Worm (Caenorhabditis elegans) whole organism, young adult: ENCODE results near the gene drr-1.

Experiments
- B0019.2 ChIP-seq: fragments of 200-800 bp; sonication (Bioruptor generic); conservative IDR thresholded peaks from 2 replicates; pipeline ENCODE4 v1.3.6; 2022; ENCODE audit warnings: missing genetic modification reagents, missing genetic modification characterization, missing compliant biosample characterization
- B0336.3 ChIP-seq: fragments of 200-800 bp; sonication (Bioruptor generic); IDR thresholded peaks from 2 replicates; pipeline ENCODE4 v1.3.6; 2022; ENCODE audit warnings: missing genetic modification characterization, missing compliant biosample characterization
- C17E4.6 ChIP-seq: fragments of 200-800 bp; sonication (Bioruptor generic); IDR thresholded peaks from 2 replicates; pipeline ENCODE4 v1.3.6; 2022; ENCODE audit warnings: missing genetic modification reagents, missing genetic modification characterization, missing compliant biosample characterization
- D2030.7 ChIP-seq: fragments of 200-800 bp; sonication (Bioruptor generic); IDR thresholded peaks from 2 replicates; pipeline ENCODE4 v1.3.6; 2022; ENCODE audit warnings: missing genetic modification reagents, missing genetic modification characterization, missing compliant biosample characterization
- F22D6.2 ChIP-seq: sonication (generic microtip); optimal IDR thresholded peaks from 2 replicates; lab custom pipeline; 2016; ENCODE audit warnings: mild to moderate bottlenecking, missing genetic modification characterization, missing compliant biosample characterization
- F23B12.7 ChIP-seq: sonication (generic microtip); optimal IDR thresholded peaks from 2 replicates; lab custom pipeline; 2017; ENCODE audit warnings: missing genetic modification characterization, mild to moderate bottlenecking, missing compliant biosample characterization, antibody characterized with exemption, moderate library complexity; ENCODE audit not compliant: insufficient read depth
- F39B2.1 ChIP-seq: fragments of 200-800 bp; sonication (Bioruptor generic); IDR thresholded peaks from 2 replicates; pipeline ENCODE4 v1.3.6; 2022; ENCODE audit warnings: missing genetic modification reagents, missing genetic modification characterization, missing compliant biosample characterization
- F57C9.4 ChIP-seq: sonication (generic microtip); optimal IDR thresholded peaks from 2 replicates; lab custom pipeline; 2017; ENCODE audit warnings: mild to moderate bottlenecking, missing genetic modification characterization, missing compliant biosample characterization
- K12H6.12 ChIP-seq: fragments of 200-800 bp; sonication (Bioruptor generic); optimal IDR thresholded peaks from 2 replicates; lab custom pipeline; 2018; ENCODE audit warnings: mild to moderate bottlenecking, missing genetic modification characterization, missing compliant biosample characterization
- T26A5.8 ChIP-seq: sonication (generic microtip); optimal IDR thresholded peaks from 2 replicates; lab custom pipeline; 2016; ENCODE audit warnings: missing genetic modification characterization, missing compliant biosample characterization
- Y79H2A.3 ChIP-seq: fragments of 200-800 bp; sonication (Bioruptor generic); conservative IDR thresholded peaks from 2 replicates; pipeline ENCODE4 v1.3.6; 2022; ENCODE audit warnings: missing genetic modification reagents, missing genetic modification characterization, missing compliant biosample characterization
- ZK185.1 ChIP-seq: sonication (generic microtip); optimal IDR thresholded peaks from 2 replicates; lab custom pipeline; 2016; ENCODE audit warnings: mild to moderate bottlenecking, missing genetic modification characterization, missing compliant biosample characterization; ENCODE audit not compliant: poor library complexity, severe bottlenecking
- aptf-3 ChIP-seq: fragments of 200-800 bp; sonication (Bioruptor generic); IDR thresholded peaks from 2 replicates; pipeline ENCODE4 v1.3.6; 2022; ENCODE audit warnings: missing genetic modification characterization, missing compliant biosample characterization
- atf-7 ChIP-seq: sonication (generic microtip); optimal IDR thresholded peaks from 2 replicates; lab custom pipeline; 2017; ENCODE audit warnings: mild to moderate bottlenecking, missing genetic modification characterization, missing compliant biosample characterization
- athp-1 ChIP-seq: sonication (generic microtip); optimal IDR thresholded peaks from 2 replicates; lab custom pipeline; 2017; ENCODE audit warnings: mild to moderate bottlenecking, missing genetic modification characterization, missing compliant biosample characterization
- attf-3 ChIP-seq: fragments of 200-800 bp; sonication (Bioruptor generic); conservative IDR thresholded peaks from 2 replicates; pipeline ENCODE4 v1.3.6; 2022; ENCODE audit warnings: missing genetic modification reagents, missing genetic modification characterization, missing compliant biosample characterization
- attf-6 ChIP-seq: fragments of 200-800 bp; sonication (Bioruptor generic); IDR thresholded peaks from 2 replicates; pipeline ENCODE4 v1.3.6; 2022; ENCODE audit warnings: missing genetic modification reagents, missing genetic modification characterization, missing compliant biosample characterization
- bed-1 ChIP-seq: fragments of 200-800 bp; sonication (Bioruptor generic); IDR thresholded peaks from 2 replicates; pipeline ENCODE4 v1.3.6; 2022; ENCODE audit warnings: missing genetic modification reagents, missing genetic modification characterization, missing compliant biosample characterization
- bed-2 ChIP-seq: fragments of 200-800 bp; sonication (Bioruptor generic); IDR thresholded peaks from 2 replicates; pipeline ENCODE4 v1.3.6; 2022; ENCODE audit warnings: missing genetic modification reagents, missing genetic modification characterization, missing compliant biosample characterization
- ccch-3 ChIP-seq: fragments of 200-800 bp; sonication (Bioruptor generic); optimal IDR thresholded peaks from 2 replicates; lab custom pipeline; 2018; ENCODE audit warnings: mild to moderate bottlenecking, missing genetic modification characterization, missing compliant biosample characterization
- cebp-1 ChIP-seq, 2 experiments: fragments of 200-800 bp in 1 of 2; sonication (Bioruptor generic) in 1 of 2; sonication (generic microtip) in 1 of 2; IDR thresholded peaks in 1 of 2; optimal IDR thresholded peaks in 1 of 2; 2 replicates each; pipeline versions ENCODE4 v1.3.6 to Lab custom; 2017 to 2022; ENCODE audit warnings: missing compliant biosample characterization in 2 of 2, missing genetic modification characterization in 2 of 2, mild to moderate bottlenecking in 1 of 2, missing genetic modification reagents in 1 of 2, moderate library complexity in 1 of 2
- cebp-2 ChIP-seq: fragments of 200-800 bp; sonication (Bioruptor generic); IDR thresholded peaks from 2 replicates; pipeline ENCODE4 v1.3.6; 2022; ENCODE audit warnings: missing genetic modification characterization, missing compliant biosample characterization
- ceh-79 ChIP-seq: sonication (generic microtip); optimal IDR thresholded peaks from 2 replicates; lab custom pipeline; 2017; ENCODE audit warnings: mild to moderate bottlenecking, missing genetic modification characterization, missing compliant biosample characterization
- ceh-91 ChIP-seq: fragments of 200-800 bp; sonication (Bioruptor generic); IDR thresholded peaks from 2 replicates; pipeline ENCODE4 v1.3.6; 2022; ENCODE audit warnings: missing genetic modification reagents, missing genetic modification characterization, missing compliant biosample characterization
- dpff-1 ChIP-seq: sonication (generic microtip); optimal IDR thresholded peaks from 2 replicates; lab custom pipeline; 2017; ENCODE audit warnings: mild to moderate bottlenecking, missing genetic modification characterization, missing compliant biosample characterization
- efl-1 ChIP-seq: fragments of 150-350 bp; optimal IDR thresholded peaks from 2 replicates; lab custom pipeline; 2014; ENCODE audit warnings: missing biosample characterization, missing genetic modification reagents, missing genetic modification characterization
- egl-44 ChIP-seq: fragments of 200-800 bp; sonication (Bioruptor generic); IDR thresholded peaks from 2 replicates; pipeline ENCODE4 v1.3.6; 2022; ENCODE audit warnings: missing genetic modification reagents, missing genetic modification characterization, missing compliant biosample characterization
- ekl-4 ChIP-seq: fragments of 200-800 bp; sonication (Bioruptor generic); IDR thresholded peaks from 2 replicates; pipeline ENCODE4 v1.3.6; 2022; ENCODE audit warnings: missing genetic modification reagents, missing genetic modification characterization, missing compliant biosample characterization
- fkh-3 ChIP-seq: sonication (generic microtip); optimal IDR thresholded peaks from 2 replicates; lab custom pipeline; 2016; ENCODE audit warnings: mild to moderate bottlenecking, missing genetic modification characterization, missing compliant biosample characterization
- hlh-26 ChIP-seq: fragments of 200-800 bp; sonication (Bioruptor generic); conservative IDR thresholded peaks from 2 replicates; pipeline ENCODE4 v1.3.6; 2022; ENCODE audit warnings: missing genetic modification reagents, missing genetic modification characterization, missing compliant biosample characterization
- hmg-1.2 ChIP-seq: fragments of 200-800 bp; sonication (Bioruptor generic); IDR thresholded peaks from 2 replicates; pipeline ENCODE4 v1.3.6; 2022; ENCODE audit warnings: missing genetic modification reagents, missing genetic modification characterization, missing compliant biosample characterization
- hmg-20 ChIP-seq: fragments of 200-800 bp; sonication (Bioruptor generic); IDR thresholded peaks from 2 replicates; pipeline ENCODE4 v1.3.6; 2022; ENCODE audit warnings: missing genetic modification reagents, missing genetic modification characterization, missing compliant biosample characterization
- lin-54 ChIP-seq: fragments of 200-800 bp; sonication (Bioruptor generic); optimal IDR thresholded peaks from 2 replicates; lab custom pipeline; 2018; ENCODE audit warnings: mild to moderate bottlenecking, missing genetic modification characterization, missing compliant biosample characterization
- lsy-27 ChIP-seq: sonication (generic microtip); optimal IDR thresholded peaks from 2 replicates; lab custom pipeline; 2017; ENCODE audit warnings: missing genetic modification characterization, mild to moderate bottlenecking, missing compliant biosample characterization, antibody characterized with exemption, missing genotype, borderline replicate concordance; ENCODE audit not compliant: insufficient read depth
- madf-6 ChIP-seq: fragments of 200-800 bp; sonication (Bioruptor generic); IDR thresholded peaks from 2 replicates; pipeline ENCODE4 v1.3.6; 2022; ENCODE audit warnings: missing genetic modification reagents, missing genetic modification characterization, missing compliant biosample characterization
- mes-4 ChIP-seq: sonication (generic microtip); optimal IDR thresholded peaks from 2 replicates; lab custom pipeline; 2016; ENCODE audit warnings: missing genotype, missing genetic modification characterization, missing compliant biosample characterization
- nhr-80 ChIP-seq: sonication (generic microtip); optimal IDR thresholded peaks from 2 replicates; lab custom pipeline; 2016; ENCODE audit warnings: missing genetic modification characterization, missing compliant biosample characterization
- nhr-90 ChIP-seq: sonication (generic microtip); optimal IDR thresholded peaks from 2 replicates; lab custom pipeline; 2016; ENCODE audit warnings: missing genotype, mild to moderate bottlenecking, missing genetic modification characterization, missing compliant biosample characterization
- rcor-1 ChIP-seq: fragments of 200-800 bp; sonication (Bioruptor generic); IDR thresholded peaks from 2 replicates; pipeline ENCODE4 v1.3.6; 2022; ENCODE audit warnings: missing genetic modification reagents, missing genetic modification characterization, missing compliant biosample characterization
- snpc-1.1 ChIP-seq: sonication (generic microtip); optimal IDR thresholded peaks from 2 replicates; lab custom pipeline; 2017; ENCODE audit warnings: missing genetic modification characterization, mild to moderate bottlenecking, missing compliant biosample characterization, antibody characterized with exemption, moderate library complexity, missing genotype, missing genetic modification reagents; ENCODE audit not compliant: insufficient read depth
- snpc-4 ChIP-seq, 5 experiments: fragments of 150-350 bp in 1 of 5; sonication (generic microtip) in 4 of 5; optimal IDR thresholded peaks; 2 replicates each; lab custom pipeline; 2014 to 2018; ENCODE audit warnings: missing genetic modification characterization in 5 of 5, missing biosample characterization in 3 of 5, antibody characterized with exemption in 2 of 5, mild to moderate bottlenecking in 2 of 5, missing compliant biosample characterization in 2 of 5, missing genotype in 2 of 5, moderate library complexity in 2 of 5, missing genetic modification reagents in 1 of 5
- unc-130 ChIP-seq: sonication (generic microtip); optimal IDR thresholded peaks from 2 replicates; lab custom pipeline; 2016; ENCODE audit warnings: missing genetic modification reagents, missing genetic modification characterization, missing compliant biosample characterization
- xnd-1 ChIP-seq: sonication (generic microtip); optimal IDR thresholded peaks from 2 replicates; lab custom pipeline; 2016; ENCODE audit warnings: missing genotype, missing genetic modification reagents, missing genetic modification characterization, missing compliant biosample characterization
- zfh-2 ChIP-seq: fragments of 200-800 bp; sonication (Bioruptor generic); conservative IDR thresholded peaks from 2 replicates; pipeline ENCODE4 v1.3.6; 2022; ENCODE audit warnings: missing genetic modification reagents, missing genetic modification characterization, missing compliant biosample characterization
- ztf-22 ChIP-seq: fragments of 200-800 bp; sonication (Bioruptor generic); optimal IDR thresholded peaks from 2 replicates; lab custom pipeline; 2018; ENCODE audit warnings: mild to moderate bottlenecking, missing genetic modification characterization, moderate library complexity, missing compliant biosample characterization

drr-1 gene

ce11 chrII:13460592-13461395 lies 34.9 kb downstream of the drr-1 start, which contains the start of gene pqn-27 (continued):
- TF ChIP-seq F39B2.1, result no peak
- no peak for TF ChIP-seq D2030.7
- TF ChIP-seq dpff-1, result no peak
- no peak for TF ChIP-seq attf-6 (GFP tag; lab: Robert Waterston, UW)
- peak; percentile 71 for TF ChIP-seq K12H6.12 (tag; lab: Kevin White, UChicago)
- peak; percentile 16 for TF ChIP-seq lin-54 (GFP tag; lab: Kevin White, UChicago)
- no peak for TF ChIP-seq mes-4
- no peak for TF ChIP-seq ekl-4 (GFP tag; lab: Robert Waterston, UW)
- peak; percentile 81 for TF ChIP-seq atf-7
- no peak for TF ChIP-seq bed-2 (GFP tag; lab: Robert Waterston, UW)
- no peak for TF ChIP-seq snpc-4 (GFP tag; optimal IDR thresholded peaks at IDR 0.05; lab: Kevin White, UChicago)
- TF ChIP-seq snpc-4 (tag; optimal IDR thresholded peaks at IDR 0.05; lab: Kevin White, UChicago), result peak in 1 of 4 experiments; percentile 46
- no peak for TF ChIP-seq B0019.2 (GFP tag; lab: Robert Waterston, UW)
- no peak for TF ChIP-seq cebp-2 (GFP tag; lab: Robert Waterston, UW)
- no peak for TF ChIP-seq egl-44 (GFP tag; lab: Robert Waterston, UW)
- TF ChIP-seq bed-1 (GFP tag; lab: Robert Waterston, UW), result no peak
- TF ChIP-seq attf-3 (GFP tag; lab: Robert Waterston, UW), result no peak
- TF ChIP-seq hmg-1.2, result no peak
- TF ChIP-seq ztf-22, result peak; percentile 65
- no peak for TF ChIP-seq fkh-3 (tag; lab: Kevin White, UChicago)
- TF ChIP-seq nhr-80 (tag; lab: Kevin White, UChicago), result peak; percentile 36
- no peak for TF ChIP-seq cebp-1 (GFP tag; IDR thresholded peaks at IDR 0.05; lab: Robert Waterston, UW)
- peak; percentile 50 for TF ChIP-seq cebp-1 (tag; optimal IDR thresholded peaks at IDR 0.05; lab: Kevin White, UChicago)
- TF ChIP-seq ceh-91, result no peak
- no peak for TF ChIP-seq efl-1 (GFP tag; lab: Kevin White, UChicago)
- peak; percentile 44; the same call in 1 of the 2 replicates for TF ChIP-seq rcor-1 (GFP tag; lab: Robert Waterston, UW)
- 0 out of 2 replicates have a peak, but pooled peaks have one; percentile 18 for TF ChIP-seq zfh-2
- TF ChIP-seq F23B12.7, result peak; percentile 50
- no peak for TF ChIP-seq nhr-90
- no peak for TF ChIP-seq unc-130 (GFP tag; lab: Kevin White, UChicago)
- TF ChIP-seq madf-6 (GFP tag; lab: Robert Waterston, UW), result peak; percentile 68
- TF ChIP-seq hmg-20 (GFP tag; lab: Robert Waterston, UW), result 0 out of 2 replicates have a peak, but pooled peaks have one; percentile 27
- no peak for TF ChIP-seq F22D6.2 (tag; lab: Kevin White, UChicago)
- TF ChIP-seq athp-1 (tag; lab: Kevin White, UChicago), result peak; percentile 39
- TF ChIP-seq ZK185.1, result no peak
- no peak for TF ChIP-seq ccch-3 (GFP tag; lab: Kevin White, UChicago)
- peak; percentile 23 for TF ChIP-seq T26A5.8 (tag; lab: Kevin White, UChicago)
- no peak for TF ChIP-seq xnd-1
- TF ChIP-seq lsy-27, result no peak
- no peak for TF ChIP-seq hlh-26
- no peak for TF ChIP-seq Y79H2A.3 (GFP tag; lab: Robert Waterston, UW)
- no peak for TF ChIP-seq snpc-1.1 (tag; lab: Kevin White, UChicago)
- no peak for TF ChIP-seq C17E4.6 (GFP tag; lab: Robert Waterston, UW)
- no peak for TF ChIP-seq aptf-3 (GFP tag; lab: Robert Waterston, UW)
- no peak for TF ChIP-seq F57C9.4 (tag; lab: Kevin White, UChicago)
- no peak for TF ChIP-seq ceh-79 (tag; lab: Kevin White, UChicago)
- TF ChIP-seq B0336.3 (GFP tag; lab: Robert Waterston, UW), result peak; percentile 70; the same call in 1 of the 2 replicates
